Worm (Caenorhabditis elegans) whole organism, young adult: ENCODE results near the gene C06G4.4.

ENCODE experiments used
- B0035.1 ChIP-seq: sonication (generic microtip); optimal IDR thresholded peaks from 2 replicates; lab custom pipeline; 2016; ENCODE audit warnings: missing genetic modification characterization, mild to moderate bottlenecking, missing compliant biosample characterization, missing genotype, missing genetic modification reagents
- B0261.1 ChIP-seq: sonication (generic microtip); optimal IDR thresholded peaks from 2 replicates; lab custom pipeline; 2016; ENCODE audit warnings: mild to moderate bottlenecking, missing genetic modification characterization, moderate library complexity, missing compliant biosample characterization
- B0336.3 ChIP-seq: fragments of 200-800 bp; sonication (Bioruptor generic); IDR thresholded peaks from 2 replicates; pipeline ENCODE4 v1.3.6; 2022; ENCODE audit warnings: missing genetic modification characterization, missing compliant biosample characterization
- F33H1.4 ChIP-seq: fragments of 200-800 bp; sonication (Bioruptor generic); IDR thresholded peaks from 2 replicates; pipeline ENCODE4 v1.3.6; 2022; ENCODE audit warnings: missing genetic modification reagents, missing genetic modification characterization, missing compliant biosample characterization
- F39B2.1 ChIP-seq: fragments of 200-800 bp; sonication (Bioruptor generic); IDR thresholded peaks from 2 replicates; pipeline ENCODE4 v1.3.6; 2022; ENCODE audit warnings: missing genetic modification reagents, missing genetic modification characterization, missing compliant biosample characterization
- F49E8.2 ChIP-seq: sonication (generic microtip); optimal IDR thresholded peaks from 3 replicates; lab custom pipeline; 2017; ENCODE audit warnings: missing genetic modification characterization, mild to moderate bottlenecking, missing compliant biosample characterization, antibody characterized with exemption, moderate library complexity; ENCODE audit not compliant: insufficient read depth
- F52B5.7 ChIP-seq: sonication (generic microtip); optimal IDR thresholded peaks from 2 replicates; lab custom pipeline; 2016; ENCODE audit warnings: mild to moderate bottlenecking, missing genetic modification characterization, missing compliant biosample characterization
- F55B11.4 ChIP-seq: sonication (generic microtip); optimal IDR thresholded peaks from 2 replicates; lab custom pipeline; 2016; ENCODE audit warnings: missing compliant biosample characterization, missing genetic modification characterization, borderline replicate concordance; ENCODE audit not compliant: insufficient read depth
- K11D2.4 ChIP-seq: fragments of 200-800 bp; sonication (Bioruptor generic); IDR thresholded peaks from 2 replicates; pipeline ENCODE4 v1.3.6; 2022; ENCODE audit warnings: missing genetic modification reagents, missing genetic modification characterization, missing compliant biosample characterization
- Y53G8AR.9 ChIP-seq: fragments of 200-800 bp; sonication (Bioruptor generic); conservative IDR thresholded peaks from 2 replicates; pipeline ENCODE4 v1.3.6; 2022; ENCODE audit warnings: missing genetic modification reagents, missing genetic modification characterization, missing compliant biosample characterization
- Y79H2A.3 ChIP-seq: fragments of 200-800 bp; sonication (Bioruptor generic); conservative IDR thresholded peaks from 2 replicates; pipeline ENCODE4 v1.3.6; 2022; ENCODE audit warnings: missing genetic modification reagents, missing genetic modification characterization, missing compliant biosample characterization
- akir-1 ChIP-seq: fragments of 200-800 bp; sonication (Bioruptor generic); optimal IDR thresholded peaks from 2 replicates; lab custom pipeline; 2018; ENCODE audit warnings: mild to moderate bottlenecking, missing genetic modification characterization, moderate library complexity, missing compliant biosample characterization
- ama-1 ChIP-seq, 3 experiments: fragments of 150-350 bp in 1 of 3; sonication (generic microtip) in 2 of 3; optimal IDR thresholded peaks; 2 replicates each; lab custom pipeline; 2014 to 2018; ENCODE audit warnings: missing biosample characterization in 2 of 3, missing genetic modification characterization in 2 of 3, missing genetic modification reagents in 2 of 3
- athp-1 ChIP-seq: sonication (generic microtip); optimal IDR thresholded peaks from 2 replicates; lab custom pipeline; 2017; ENCODE audit warnings: mild to moderate bottlenecking, missing genetic modification characterization, missing compliant biosample characterization
- attf-6 ChIP-seq: fragments of 200-800 bp; sonication (Bioruptor generic); IDR thresholded peaks from 2 replicates; pipeline ENCODE4 v1.3.6; 2022; ENCODE audit warnings: missing genetic modification reagents, missing genetic modification characterization, missing compliant biosample characterization
- bed-2 ChIP-seq: fragments of 200-800 bp; sonication (Bioruptor generic); IDR thresholded peaks from 2 replicates; pipeline ENCODE4 v1.3.6; 2022; ENCODE audit warnings: missing genetic modification reagents, missing genetic modification characterization, missing compliant biosample characterization
- ceh-27 ChIP-seq: fragments of 200-800 bp; sonication (Bioruptor generic); optimal IDR thresholded peaks from 2 replicates; lab custom pipeline; 2018; ENCODE audit warnings: mild to moderate bottlenecking, missing genetic modification characterization, moderate library complexity, missing compliant biosample characterization
- chd-7 ChIP-seq: sonication (generic microtip); optimal IDR thresholded peaks from 2 replicates; lab custom pipeline; 2016; ENCODE audit warnings: mild to moderate bottlenecking, missing genetic modification characterization, moderate library complexity, missing compliant biosample characterization
- dox-1 ChIP-seq: fragments of 200-800 bp; sonication (Bioruptor generic); IDR thresholded peaks from 2 replicates; pipeline ENCODE4 v1.3.6; 2022; ENCODE audit warnings: missing genetic modification reagents, missing genetic modification characterization, missing compliant biosample characterization
- dpl-1 ChIP-seq: fragments of 150-350 bp; optimal IDR thresholded peaks from 2 replicates; lab custom pipeline; 2014; ENCODE audit warnings: missing biosample characterization, missing genetic modification reagents, missing genetic modification characterization
- efl-1 ChIP-seq: fragments of 150-350 bp; optimal IDR thresholded peaks from 2 replicates; lab custom pipeline; 2014; ENCODE audit warnings: missing biosample characterization, missing genetic modification reagents, missing genetic modification characterization
- egl-18 ChIP-seq: fragments of 200-800 bp; sonication (Bioruptor generic); IDR thresholded peaks from 2 replicates; pipeline ENCODE4 v1.3.6; 2022; ENCODE audit warnings: missing genetic modification reagents, missing genetic modification characterization, missing compliant biosample characterization
- egl-44 ChIP-seq: fragments of 200-800 bp; sonication (Bioruptor generic); IDR thresholded peaks from 2 replicates; pipeline ENCODE4 v1.3.6; 2022; ENCODE audit warnings: missing genetic modification reagents, missing genetic modification characterization, missing compliant biosample characterization
- hlh-12 ChIP-seq: sonication (generic microtip); optimal IDR thresholded peaks from 2 replicates; lab custom pipeline; 2016; ENCODE audit warnings: missing genetic modification characterization, missing compliant biosample characterization
- let-607 ChIP-seq, 2 experiments: fragments of 200-800 bp in 1 of 2; sonication (Bioruptor generic) in 1 of 2; sonication (generic microtip) in 1 of 2; optimal IDR thresholded peaks; 2 replicates each; lab custom pipeline; 2016 to 2018; ENCODE audit warnings: mild to moderate bottlenecking in 2 of 2, missing compliant biosample characterization in 2 of 2, missing genetic modification characterization in 2 of 2, moderate library complexity in 2 of 2, missing genotype in 1 of 2
- lin-35 ChIP-seq, 3 experiments: fragments of 150-350 bp in 2 of 3; sonication (generic microtip) in 1 of 3; optimal IDR thresholded peaks; 2 replicates each; lab custom pipeline; 2014 to 2018; ENCODE audit warnings: missing biosample characterization in 3 of 3, missing genetic modification characterization in 3 of 3, missing genetic modification reagents in 3 of 3
- lin-54 ChIP-seq: fragments of 200-800 bp; sonication (Bioruptor generic); optimal IDR thresholded peaks from 2 replicates; lab custom pipeline; 2018; ENCODE audit warnings: mild to moderate bottlenecking, missing genetic modification characterization, missing compliant biosample characterization
- madf-10 ChIP-seq: sonication (generic microtip); optimal IDR thresholded peaks from 2 replicates; lab custom pipeline; 2016; ENCODE audit warnings: mild to moderate bottlenecking, missing genetic modification characterization, missing compliant biosample characterization
- madf-3 ChIP-seq: fragments of 200-800 bp; sonication (Bioruptor generic); IDR thresholded peaks from 2 replicates; pipeline ENCODE4 v1.3.6; 2022; ENCODE audit warnings: missing genetic modification reagents, missing genetic modification characterization, missing compliant biosample characterization
- madf-6 ChIP-seq: fragments of 200-800 bp; sonication (Bioruptor generic); IDR thresholded peaks from 2 replicates; pipeline ENCODE4 v1.3.6; 2022; ENCODE audit warnings: missing genetic modification reagents, missing genetic modification characterization, missing compliant biosample characterization
- mcd-1 ChIP-seq: fragments of 200-800 bp; sonication (Bioruptor generic); IDR thresholded peaks from 2 replicates; pipeline ENCODE4 v1.3.6; 2022; ENCODE audit warnings: missing genetic modification reagents, missing genetic modification characterization, missing compliant biosample characterization
- nhr-179 ChIP-seq: sonication (generic microtip); optimal IDR thresholded peaks from 2 replicates; lab custom pipeline; 2016; ENCODE audit warnings: mild to moderate bottlenecking, missing genetic modification characterization, missing compliant biosample characterization
- nhr-27 ChIP-seq: fragments of 200-800 bp; sonication (Bioruptor generic); optimal IDR thresholded peaks from 2 replicates; lab custom pipeline; 2018; ENCODE audit warnings: mild to moderate bottlenecking, missing genetic modification characterization, moderate library complexity, missing compliant biosample characterization
- nhr-80 ChIP-seq: sonication (generic microtip); optimal IDR thresholded peaks from 2 replicates; lab custom pipeline; 2016; ENCODE audit warnings: missing genetic modification characterization, missing compliant biosample characterization
- pbrm-1 ChIP-seq: fragments of 200-800 bp; sonication (Bioruptor generic); IDR thresholded peaks from 2 replicates; pipeline ENCODE4 v1.3.6; 2022; ENCODE audit warnings: missing genetic modification reagents, missing genetic modification characterization, missing compliant biosample characterization
- rcor-1 ChIP-seq: fragments of 200-800 bp; sonication (Bioruptor generic); IDR thresholded peaks from 2 replicates; pipeline ENCODE4 v1.3.6; 2022; ENCODE audit warnings: missing genetic modification reagents, missing genetic modification characterization, missing compliant biosample characterization
- rec-8 ChIP-seq, 2 experiments: sonication (generic microtip); optimal IDR thresholded peaks; 2 replicates each; lab custom pipeline; 2016; ENCODE audit warnings: mild to moderate bottlenecking in 2 of 2, missing genetic modification characterization in 2 of 2, missing genetic modification reagents in 2 of 2, missing genotype in 2 of 2, missing biosample characterization in 1 of 2, missing compliant biosample characterization in 1 of 2, moderate library complexity in 1 of 2
- sea-2 ChIP-seq: fragments of 200-800 bp; sonication (Bioruptor generic); IDR thresholded peaks from 2 replicates; pipeline ENCODE4 v1.3.6; 2022; ENCODE audit warnings: missing genetic modification characterization, missing compliant biosample characterization
- snpc-1.3 ChIP-seq: sonication (generic microtip); optimal IDR thresholded peaks from 2 replicates; lab custom pipeline; 2017; ENCODE audit warnings: missing genetic modification characterization, mild to moderate bottlenecking, missing compliant biosample characterization, antibody characterized with exemption, moderate library complexity, missing genotype, missing genetic modification reagents; ENCODE audit not compliant: insufficient read depth
- snpc-3.4 ChIP-seq: sonication (generic microtip); optimal IDR thresholded peaks from 2 replicates; lab custom pipeline; 2017; ENCODE audit warnings: missing genetic modification characterization, mild to moderate bottlenecking, missing compliant biosample characterization, antibody characterized with exemption, moderate library complexity, missing genotype, missing genetic modification reagents
- snpc-4 ChIP-seq, 5 experiments: fragments of 150-350 bp in 1 of 5; sonication (generic microtip) in 4 of 5; optimal IDR thresholded peaks; 2 replicates each; lab custom pipeline; 2014 to 2018; ENCODE audit warnings: missing genetic modification characterization in 5 of 5, missing biosample characterization in 3 of 5, antibody characterized with exemption in 2 of 5, mild to moderate bottlenecking in 2 of 5, missing compliant biosample characterization in 2 of 5, missing genotype in 2 of 5, moderate library complexity in 2 of 5, missing genetic modification reagents in 1 of 5
- somi-1 ChIP-seq: fragments of 200-800 bp; sonication (Bioruptor generic); optimal IDR thresholded peaks from 2 replicates; lab custom pipeline; 2018; ENCODE audit warnings: mild to moderate bottlenecking, missing genetic modification characterization, missing compliant biosample characterization
- unc-62 ChIP-seq: fragments of 150-350 bp; optimal IDR thresholded peaks from 2 replicates; lab custom pipeline; 2014; ENCODE audit warnings: missing biosample characterization, missing genetic modification reagents, missing genetic modification characterization
- ztf-18 ChIP-seq: sonication (generic microtip); optimal IDR thresholded peaks from 2 replicates; lab custom pipeline; 2016; ENCODE audit warnings: missing genotype, mild to moderate bottlenecking, missing genetic modification characterization, missing compliant biosample characterization
- ztf-3 ChIP-seq: fragments of 200-800 bp; sonication (Bioruptor generic); optimal IDR thresholded peaks from 2 replicates; lab custom pipeline; 2018; ENCODE audit warnings: mild to moderate bottlenecking, missing genetic modification characterization, missing compliant biosample characterization

C06G4.4 gene

ce11 chrIII:7952077-7952765 is 25.4 kb downstream of the C06G4.4 start, which contains the start of gene C29E4.15:
Gene C29E4.15, plus strand, starts transcription at chrIII:7952623.
- no peak for TF ChIP-seq K11D2.4 (GFP tag; lab: Robert Waterston, UW)
- no peak for TF ChIP-seq rec-8 (tag; optimal IDR thresholded peaks at IDR 0.05; lab: Kevin White, UChicago)
- no peak for TF ChIP-seq bed-2 (GFP tag; lab: Robert Waterston, UW)
- TF ChIP-seq snpc-3.4 = peak; percentile 38
- no peak for TF ChIP-seq ceh-27 (GFP tag; lab: Kevin White, UChicago)
- no peak for TF ChIP-seq unc-62 (GFP tag; lab: Kevin White, UChicago)
- no peak for TF ChIP-seq F52B5.7 (tag; lab: Kevin White, UChicago)
- no peak for TF ChIP-seq athp-1 (tag; lab: Kevin White, UChicago)
- no peak for TF ChIP-seq let-607 (tag; optimal IDR thresholded peaks at IDR 0.05; lab: Kevin White, UChicago)
- no peak for TF ChIP-seq egl-18 (GFP tag; lab: Robert Waterston, UW)
- no peak for TF ChIP-seq chd-7 (tag; lab: Kevin White, UChicago)
- TF ChIP-seq B0261.1 (tag; lab: Kevin White, UChicago) = no peak
- TF ChIP-seq sea-2 = no peak
- TF ChIP-seq ztf-3 (GFP tag; lab: Kevin White, UChicago) = no peak
- no peak for TF ChIP-seq hlh-12 (tag; lab: Kevin White, UChicago)
- no peak for TF ChIP-seq F55B11.4 (tag; lab: Kevin White, UChicago)
- TF ChIP-seq dox-1 (GFP tag; lab: Robert Waterston, UW) = 0 out of 2 replicates have a peak, but pooled peaks have one; percentile 9
- no peak for TF ChIP-seq B0035.1 (tag; lab: Kevin White, UChicago)
- no peak for TF ChIP-seq nhr-179 (tag; lab: Kevin White, UChicago)
- TF ChIP-seq egl-44 (GFP tag; lab: Robert Waterston, UW) = no peak
- no peak for TF ChIP-seq ztf-18 (tag; lab: Kevin White, UChicago)
- no peak for TF ChIP-seq pbrm-1 (GFP tag; lab: Robert Waterston, UW)
- peak; percentile 41; the same call in 1 of the 2 replicates for TF ChIP-seq madf-6 (GFP tag; lab: Robert Waterston, UW)
- TF ChIP-seq ama-1 (optimal IDR thresholded peaks at IDR 0.05; lab: Kevin White, UChicago) = no peak
- no peak for TF ChIP-seq ama-1 (GFP tag; optimal IDR thresholded peaks at IDR 0.05; lab: Kevin White, UChicago)
- TF ChIP-seq lin-35 (GFP tag; optimal IDR thresholded peaks at IDR 0.05; lab: Kevin White, UChicago) = peak in 1 of 3 experiments; percentile 88
- TF ChIP-seq madf-3 (GFP tag; lab: Robert Waterston, UW) = no peak
- TF ChIP-seq B0336.3 (GFP tag; lab: Robert Waterston, UW) = no peak
- peak; percentile 65 for TF ChIP-seq dpl-1
- peak; percentile 44 for TF ChIP-seq efl-1 (GFP tag; lab: Kevin White, UChicago)
- TF ChIP-seq lin-54 (GFP tag; lab: Kevin White, UChicago) = peak; percentile 66
- TF ChIP-seq rcor-1 (GFP tag; lab: Robert Waterston, UW) = no peak
- peak; percentile 63 for TF ChIP-seq F33H1.4

DNA sequence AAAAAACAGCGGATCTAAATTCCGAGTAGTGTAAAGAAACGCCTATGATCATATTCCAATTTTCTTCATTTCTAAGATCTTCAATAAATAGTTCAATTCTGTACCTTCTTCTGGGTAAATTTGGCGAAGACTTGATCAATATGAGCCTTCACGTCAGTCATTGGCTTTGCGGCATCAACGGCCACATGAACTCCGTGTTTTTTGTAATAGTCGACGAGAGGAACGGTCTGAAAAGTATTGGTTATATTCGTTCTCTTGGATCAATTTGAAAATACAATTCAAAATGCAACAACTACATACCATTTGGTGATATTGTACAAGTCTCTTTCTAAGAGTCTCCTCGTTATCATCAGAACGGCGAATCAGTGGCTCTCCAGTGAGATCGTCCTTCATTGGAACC is 27.2 kb downstream of the C06G4.4 start:
- TF ChIP-seq nhr-80 (no peak), nhr-27 (tag; lab: Kevin White, UChicago) (no peak), snpc-4 (GFP tag; optimal IDR thresholded peaks at IDR 0.05; lab: Kevin White, UChicago) (no peak), snpc-4 (tag; optimal IDR thresholded peaks at IDR 0.05; lab: Kevin White, UChicago) (no peak), madf-10 (no peak), somi-1 (GFP tag; lab: Kevin White, UChicago) (no peak), mcd-1 (GFP tag; lab: Robert Waterston, UW) (no peak), snpc-1.3 (tag; lab: Kevin White, UChicago) (no peak), madf-3 (GFP tag; lab: Robert Waterston, UW) (no peak), F39B2.1 (no peak), akir-1 (GFP tag; lab: Kevin White, UChicago) (no peak), nhr-179 (tag; lab: Kevin White, UChicago) (no peak), Y79H2A.3 (GFP tag; lab: Robert Waterston, UW) (no peak), chd-7 (tag; lab: Kevin White, UChicago) (no peak), Y53G8AR.9 (no peak), ztf-3 (GFP tag; lab: Kevin White, UChicago) (no peak), F49E8.2 (tag; lab: Kevin White, UChicago) (no peak), attf-6 (GFP tag; lab: Robert Waterston, UW) (no peak)
